Worm (Caenorhabditis elegans): ENCODE results near the gene T01B7.13.

DNA sequence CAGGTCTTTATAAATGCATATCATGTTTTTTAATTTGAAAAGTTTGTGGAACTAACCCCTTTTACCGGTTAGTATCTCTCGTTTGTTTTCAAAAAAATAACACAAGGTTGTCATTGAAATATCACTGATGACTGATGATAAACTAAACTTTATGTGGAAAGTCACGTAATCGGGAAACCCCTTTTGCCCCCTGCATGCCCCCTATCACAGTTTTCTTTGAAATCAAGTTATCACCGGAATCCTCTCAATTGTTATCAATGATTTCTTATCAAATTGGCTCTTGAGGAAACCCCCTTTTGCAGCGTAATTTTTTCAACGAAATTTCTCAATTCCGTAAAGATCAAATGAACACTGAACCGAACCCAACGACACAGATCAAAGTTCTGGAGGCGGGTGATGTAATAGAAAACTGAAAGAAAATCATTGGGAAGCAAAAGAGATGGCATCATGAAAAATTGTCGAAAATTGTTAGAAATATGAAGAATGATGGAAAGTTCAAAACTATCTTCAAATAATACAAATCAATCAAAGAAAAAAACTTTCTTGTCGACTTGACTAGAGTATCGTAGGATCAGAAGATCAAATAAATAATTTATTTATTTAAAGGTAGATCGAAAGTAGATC lies 25.2 kb downstream of the T01B7.13 start:
- TF ChIP-seq alr-1 (tag; optimal IDR thresholded peaks at IDR 0.05; ENCODE audit: borderline replicate concordance) (no peak), blmp-1 (tag; optimal IDR thresholded peaks at IDR 0.05) (peak; percentile 83), snu-23 (GFP tag; optimal IDR thresholded peaks at IDR 0.05) (peak; percentile 70), unc-130 (tag; optimal IDR thresholded peaks at IDR 0.05) (peak; percentile 23), isw-1 (GFP tag; IDR thresholded peaks at IDR 0.05) (no peak), skn-1 (tag; optimal IDR thresholded peaks at IDR 0.05) (no peak), lin-13 (GFP tag; optimal IDR thresholded peaks at IDR 0.05) (no peak), ces-1 (GFP tag; optimal IDR thresholded peaks at IDR 0.05) (no peak)

All from whole organism, L1 larva.